Worm (Caenorhabditis elegans) whole organism, L3 larva: Measurements from ENCODE around the gene AH6.3.

Experiments used
- aly-2 ChIP-seq: fragments of 150-350 bp; optimal IDR thresholded peaks from 2 replicates; lab custom pipeline; 2014; ENCODE audit warnings: missing biosample characterization, missing genetic modification characterization
- ceh-82 ChIP-seq: fragments of 150-350 bp; optimal IDR thresholded peaks from 2 replicates; lab custom pipeline; 2014; ENCODE audit warnings: missing biosample characterization, missing genetic modification characterization
- elt-2 ChIP-seq: sonication (generic microtip); optimal IDR thresholded peaks from 2 replicates; lab custom pipeline; 2016; ENCODE audit warnings: missing genetic modification reagents, mild to moderate bottlenecking, missing genetic modification characterization, missing compliant biosample characterization
- eor-1 ChIP-seq, 2 experiments: fragments of 150-350 bp; optimal IDR thresholded peaks; 2 replicates each; lab custom pipeline; 2014 to 2018; ENCODE audit warnings: missing biosample characterization in 2 of 2, missing genetic modification characterization in 2 of 2
- nhr-12 ChIP-seq: fragments of 150-350 bp; optimal IDR thresholded peaks from 2 replicates; lab custom pipeline; 2014; ENCODE audit warnings: missing biosample characterization, missing genetic modification characterization
- nhr-237 ChIP-seq: fragments of 150-350 bp; optimal IDR thresholded peaks from 2 replicates; lab custom pipeline; 2014; ENCODE audit warnings: missing biosample characterization, missing genetic modification characterization
- nhr-67 ChIP-seq: fragments of 150-350 bp; optimal IDR thresholded peaks from 2 replicates; lab custom pipeline; 2014; ENCODE audit warnings: missing biosample characterization, missing genetic modification characterization
- nhr-76 ChIP-seq: fragments of 150-350 bp; sonication (generic microtip); optimal IDR thresholded peaks from 5 replicates; lab custom pipeline; 2014; ENCODE audit warnings: missing biosample characterization, missing genetic modification characterization
- nhr-77 ChIP-seq: fragments of 150-350 bp; optimal IDR thresholded peaks from 2 replicates; lab custom pipeline; 2014; ENCODE audit warnings: missing biosample characterization, missing genetic modification characterization
- pha-4 ChIP-seq: fragments of 150-350 bp; optimal IDR thresholded peaks from 2 replicates; lab custom pipeline; 2014; ENCODE audit warnings: missing biosample characterization, missing genetic modification reagents, missing genetic modification characterization
- zag-1 ChIP-seq: fragments of 150-350 bp; optimal IDR thresholded peaks from 2 replicates; lab custom pipeline; 2014; ENCODE audit warnings: missing biosample characterization, missing genetic modification characterization
- ztf-11 ChIP-seq: fragments of 150-350 bp; optimal IDR thresholded peaks from 2 replicates; lab custom pipeline; 2014; ENCODE audit warnings: missing biosample characterization, missing genetic modification characterization

DNA sequence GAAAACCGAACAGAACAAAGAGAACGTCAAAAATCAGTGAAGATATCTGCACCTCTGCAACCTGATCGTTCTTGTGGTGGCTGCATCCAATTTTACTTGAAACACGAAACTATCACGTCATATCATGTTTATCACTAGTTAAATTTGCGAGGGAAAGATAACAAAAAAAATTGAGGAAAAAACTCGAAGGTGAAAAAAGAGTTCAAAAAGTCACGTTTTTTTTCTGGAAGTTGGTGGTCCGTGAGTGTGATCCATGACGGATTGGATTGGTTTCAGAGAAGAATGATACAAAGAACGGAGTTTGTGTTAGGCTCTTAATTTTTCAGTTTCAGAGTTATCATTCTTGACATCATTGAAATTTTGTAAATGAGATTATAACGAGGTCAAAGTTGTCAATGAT lies 36.3 kb upstream of the AH6.3 start:
- TF ChIP-seq nhr-77 (tag; lab: Kevin White, UChicago) (no peak), eor-1 (tag; optimal IDR thresholded peaks at IDR 0.05; lab: Kevin White, UChicago) (no peak), elt-2 (tag; lab: Kevin White, UChicago) (peak; percentile 71), nhr-67 (tag; lab: Kevin White, UChicago) (no peak), nhr-237 (tag; lab: Kevin White, UChicago) (no peak), ztf-11 (tag; lab: Kevin White, UChicago) (no peak), aly-2 (no peak), nhr-76 (tag; lab: Kevin White, UChicago) (no peak), pha-4 (tag; lab: Kevin White, UChicago) (no peak), nhr-12 (tag; lab: Kevin White, UChicago) (no peak), ceh-82 (tag; lab: Kevin White, UChicago) (no peak), zag-1 (tag; lab: Kevin White, UChicago) (no peak)
